Fruit fly (Drosophila melanogaster): Measurements from ENCODE around the gene Cog7.

Cog7 gene

dm6 chr3R:29959329-29959728 lies 26.5 kb upstream of the Cog7 start:
- TF ChIP-seq gsb (GFP tag; IDR thresholded peaks at IDR 0.05), result no peak
- peak; percentile 44 for TF ChIP-seq CG9932 (GFP tag; IDR thresholded peaks at IDR 0.05)
- no peak for TF ChIP-seq Fer3 (tag; optimal IDR thresholded peaks at IDR 0.05)
- TF ChIP-seq seq (GFP tag; IDR thresholded peaks at IDR 0.05), result no peak
- no peak for TF ChIP-seq H15 (GFP tag; IDR thresholded peaks at IDR 0.05)
- TF ChIP-seq grau (tag; optimal IDR thresholded peaks at IDR 0.05), result no peak
- no peak for TF ChIP-seq Nf-YB (GFP tag; optimal IDR thresholded peaks at IDR 0.05)
- peak; percentile 29; the same call in 1 of the 3 replicates for TF ChIP-seq CG11456 (GFP tag; IDR thresholded peaks at IDR 0.05)
- no peak for TF ChIP-seq bcd (GFP tag; optimal IDR thresholded peaks at IDR 0.05)
- no peak for TF ChIP-seq Abd-B (GFP tag; optimal IDR thresholded peaks at IDR 0.05)
- no peak for TF ChIP-seq CG17802 (tag; optimal IDR thresholded peaks at IDR 0.05)
- no peak for TF ChIP-seq CG6813 (GFP tag; optimal IDR thresholded peaks at IDR 0.05)
- TF ChIP-seq slbo (GFP tag; IDR thresholded peaks at IDR 0.05), result peak; percentile 48
- TF ChIP-seq ara (GFP tag; IDR thresholded peaks at IDR 0.05), result no peak
- no peak for TF ChIP-seq crc (GFP tag; optimal IDR thresholded peaks at IDR 0.05)
- TF ChIP-seq ham (GFP tag; IDR thresholded peaks at IDR 0.05), result no peak
- TF ChIP-seq CG4282 (GFP tag; optimal IDR thresholded peaks at IDR 0.05), result no peak
- TF ChIP-seq E2f1 (GFP tag; IDR thresholded peaks at IDR 0.05), result no peak
- TF ChIP-seq CG4328 (GFP tag; optimal IDR thresholded peaks at IDR 0.05), result no peak
- TF ChIP-seq kay (GFP tag; optimal IDR thresholded peaks at IDR 0.05), result no peak
- TF ChIP-seq CG18599 (GFP tag; optimal IDR thresholded peaks at IDR 0.05), result peak; percentile 56
- TF ChIP-seq pita (GFP tag; optimal IDR thresholded peaks at IDR 0.05), result no peak
- no peak for TF ChIP-seq CG6765 (GFP tag; optimal IDR thresholded peaks at IDR 0.05)
- TF ChIP-seq CG1602 (GFP tag; optimal IDR thresholded peaks at IDR 0.05), result no peak
- no peak for TF ChIP-seq Ssrp (tag; optimal IDR thresholded peaks at IDR 0.05)
- TF ChIP-seq br (optimal IDR thresholded peaks at IDR 0.05), result no peak
- TF ChIP-seq CG12071 (GFP tag; optimal IDR thresholded peaks at IDR 0.05), result no peak
- peak; percentile 3 for TF ChIP-seq CG3281 (GFP tag; optimal IDR thresholded peaks at IDR 0.05)
- TF ChIP-seq CG32532 (GFP tag; IDR thresholded peaks at IDR 0.05), result 0 out of 2 replicates have a peak, but pooled peaks have one; percentile 16
- TF ChIP-seq CG2116 (GFP tag; optimal IDR thresholded peaks at IDR 0.05), result no peak
- TF ChIP-seq CG7556 (GFP tag; optimal IDR thresholded peaks at IDR 0.05), result peak; percentile 4
- TF ChIP-seq CG16815 (GFP tag; optimal IDR thresholded peaks at IDR 0.05), result no peak
- TF ChIP-seq Awh (GFP tag; IDR thresholded peaks at IDR 0.05), result no peak
- no peak for TF ChIP-seq abd-A (tag; optimal IDR thresholded peaks at IDR 0.05)
- no peak for TF ChIP-seq CG11085 (GFP tag; IDR thresholded peaks at IDR 0.05)
- no peak for TF ChIP-seq CG2875 (GFP tag; optimal IDR thresholded peaks at IDR 0.05)
- no peak for TF ChIP-seq p53 (GFP tag; optimal IDR thresholded peaks at IDR 0.05)
- TF ChIP-seq fd102C (GFP tag; optimal IDR thresholded peaks at IDR 0.05), result no peak
- peak; percentile 52; the same call in 2 of the 3 replicates for TF ChIP-seq dysf (GFP tag; IDR thresholded peaks at IDR 0.05)
- no peak for TF ChIP-seq Eip74EF (GFP tag; optimal IDR thresholded peaks at IDR 0.05)
- TF ChIP-seq CG14014 (GFP tag; IDR thresholded peaks at IDR 0.05), result 0 out of 2 replicates have a peak, but pooled peaks have one; percentile 31
- TF ChIP-seq hkb (optimal IDR thresholded peaks at IDR 0.05), result no peak
- peak; percentile 55 for TF ChIP-seq hkb (GFP tag; IDR thresholded peaks at IDR 0.05)
- TF ChIP-seq CG11504 (tag; optimal IDR thresholded peaks at IDR 0.05), result peak; percentile 11
- no peak for TF ChIP-seq gt (GFP tag; IDR thresholded peaks at IDR 0.05)
- no peak for TF ChIP-seq aop (GFP tag; IDR thresholded peaks at IDR 0.05)
- TF ChIP-seq CG14050 (GFP tag; IDR thresholded peaks at IDR 0.05), result no peak
- no peak for TF ChIP-seq CG11695 (GFP tag; IDR thresholded peaks at IDR 0.05)
- TF ChIP-seq CG31224 (GFP tag; IDR thresholded peaks at IDR 0.05), result 0 out of 2 replicates have a peak, but pooled peaks have one; percentile 15
- TF ChIP-seq CG14441 (GFP tag; IDR thresholded peaks at IDR 0.05), result 0 out of 2 replicates have a peak, but pooled peaks have one; percentile 26
- TF ChIP-seq CG13296 (GFP tag; optimal IDR thresholded peaks at IDR 0.05), result no peak
- no peak for TF ChIP-seq CG10267 (tag; optimal IDR thresholded peaks at IDR 0.05)

All from whole organism, embryonic.